Worm (Caenorhabditis elegans) whole organism, L2 larva: ENCODE data around the gene srx-33.

Source experiments
- C34F6.9 ChIP-seq: fragments of 150-350 bp; optimal IDR thresholded peaks from 2 replicates; lab custom pipeline; 2014; ENCODE audit warnings: missing biosample characterization, missing genetic modification characterization
- ZK546.5 ChIP-seq: sonication (generic microtip); optimal IDR thresholded peaks from 2 replicates; lab custom pipeline; 2017; ENCODE audit warnings: missing biosample characterization, missing genetic modification characterization
- blmp-1 ChIP-seq: sonication (generic microtip); optimal IDR thresholded peaks from 2 replicates; lab custom pipeline; 2017; ENCODE audit warnings: missing genetic modification characterization, mild to moderate bottlenecking, missing compliant biosample characterization, antibody characterized with exemption, moderate library complexity; ENCODE audit not compliant: insufficient read depth
- ceh-16 ChIP-seq: fragments of 150-350 bp; optimal IDR thresholded peaks from 2 replicates; lab custom pipeline; 2014; ENCODE audit warnings: missing biosample characterization, missing genetic modification characterization
- crh-2 ChIP-seq: sonication (generic microtip); optimal IDR thresholded peaks from 2 replicates; lab custom pipeline; 2017; ENCODE audit warnings: missing biosample characterization, missing genetic modification characterization
- elt-1 ChIP-seq: fragments of 150-350 bp; optimal IDR thresholded peaks from 2 replicates; lab custom pipeline; 2014; ENCODE audit warnings: missing biosample characterization, missing genetic modification characterization
- lin-11 ChIP-seq: fragments of 150-350 bp; sonication (generic microtip); optimal IDR thresholded peaks from 2 replicates; lab custom pipeline; 2014; ENCODE audit warnings: missing biosample characterization, missing genetic modification characterization, inconsistent platforms, mixed read lengths
- lin-13 ChIP-seq: fragments of 150-350 bp; optimal IDR thresholded peaks from 2 replicates; lab custom pipeline; 2014; ENCODE audit warnings: missing biosample characterization, missing genetic modification reagents, missing genetic modification characterization
- lin-39 ChIP-seq: fragments of 150-350 bp; optimal IDR thresholded peaks from 2 replicates; lab custom pipeline; 2014; ENCODE audit warnings: missing biosample characterization, missing genetic modification reagents, missing genetic modification characterization
- mbf-1 ChIP-seq: sonication (generic microtip); optimal IDR thresholded peaks from 2 replicates; lab custom pipeline; 2017; ENCODE audit warnings: missing biosample characterization, missing genetic modification characterization
- nhr-129 ChIP-seq: fragments of 150-350 bp; optimal IDR thresholded peaks from 2 replicates; lab custom pipeline; 2014; ENCODE audit warnings: missing biosample characterization, missing genetic modification characterization
- nhr-25 ChIP-seq: fragments of 150-350 bp; sonication (generic microtip); optimal IDR thresholded peaks from 3 replicates; lab custom pipeline; 2014; ENCODE audit warnings: missing biosample characterization, missing genetic modification characterization
- nhr-77 ChIP-seq: fragments of 150-350 bp; optimal IDR thresholded peaks from 2 replicates; lab custom pipeline; 2014; ENCODE audit warnings: missing biosample characterization, missing genetic modification characterization
- peb-1 ChIP-seq: fragments of 150-350 bp; optimal IDR thresholded peaks from 2 replicates; lab custom pipeline; 2014; ENCODE audit warnings: missing biosample characterization, missing genetic modification characterization
- skn-1 ChIP-seq: sonication (generic microtip); optimal IDR thresholded peaks from 2 replicates; lab custom pipeline; 2017; ENCODE audit warnings: missing biosample characterization, missing genetic modification characterization
- unc-39 ChIP-seq: fragments of 150-350 bp; optimal IDR thresholded peaks from 2 replicates; lab custom pipeline; 2014; ENCODE audit warnings: missing biosample characterization, missing genetic modification characterization
- unc-62 ChIP-seq: fragments of 150-350 bp; optimal IDR thresholded peaks from 2 replicates; lab custom pipeline; 2014; ENCODE audit warnings: missing biosample characterization, missing genetic modification reagents, missing genetic modification characterization
- ztf-11 ChIP-seq: sonication (generic microtip); optimal IDR thresholded peaks from 2 replicates; lab custom pipeline; 2017; ENCODE audit warnings: missing biosample characterization, missing genetic modification characterization

The srx-33 gene

ce11 chrV:7068861-7069260 lies 49.8 kb downstream of the srx-33 start:
- TF ChIP-seq blmp-1 (tag; lab: Kevin White, UChicago) (no peak), mbf-1 (tag; lab: Kevin White, UChicago) (no peak), elt-1 (no peak), ztf-11 (tag; lab: Kevin White, UChicago) (no peak), peb-1 (no peak), ceh-16 (tag; lab: Kevin White, UChicago) (no peak), crh-2 (tag; lab: Kevin White, UChicago) (no peak), unc-39 (tag; lab: Kevin White, UChicago) (no peak), unc-62 (GFP tag; lab: Kevin White, UChicago) (no peak), nhr-129 (tag; lab: Kevin White, UChicago) (no peak), lin-11 (tag; lab: Kevin White, UChicago) (no peak), nhr-77 (tag; lab: Kevin White, UChicago) (no peak), nhr-25 (tag; lab: Kevin White, UChicago) (no peak), lin-39 (no peak), lin-13 (GFP tag; lab: Kevin White, UChicago) (no peak), ZK546.5 (tag; lab: Kevin White, UChicago) (no peak), C34F6.9 (tag; lab: Kevin White, UChicago) (no peak), skn-1 (tag; lab: Kevin White, UChicago) (no peak)
